Worm (Caenorhabditis elegans) whole organism, L2 larva: ENCODE measurements around the gene nhr-97.

ENCODE experiments used
- C34F6.9 ChIP-seq: fragments of 150-350 bp; optimal IDR thresholded peaks from 2 replicates; lab custom pipeline; 2014; ENCODE audit warnings: missing biosample characterization, missing genetic modification characterization
- F13H6.1 ChIP-seq: sonication (generic microtip); optimal IDR thresholded peaks from 2 replicates; lab custom pipeline; 2016; ENCODE audit warnings: missing genetic modification characterization, missing compliant biosample characterization
- R02D3.7 ChIP-seq: fragments of 150-350 bp; optimal IDR thresholded peaks from 2 replicates; lab custom pipeline; 2014; ENCODE audit warnings: missing biosample characterization, missing genetic modification characterization
- Y55F3AM.14 ChIP-seq: fragments of 200-800 bp; sonication (Bioruptor generic); optimal IDR thresholded peaks from 2 replicates; lab custom pipeline; 2018; ENCODE audit warnings: mild to moderate bottlenecking, missing genetic modification characterization, missing compliant biosample characterization
- ZK546.5 ChIP-seq: sonication (generic microtip); optimal IDR thresholded peaks from 2 replicates; lab custom pipeline; 2017; ENCODE audit warnings: missing biosample characterization, missing genetic modification characterization
- alr-1 ChIP-seq: fragments of 150-350 bp; optimal IDR thresholded peaks from 2 replicates; lab custom pipeline; 2014; ENCODE audit warnings: missing biosample characterization, missing genetic modification characterization
- aly-2 ChIP-seq: fragments of 150-350 bp; optimal IDR thresholded peaks from 2 replicates; lab custom pipeline; 2014; ENCODE audit warnings: missing biosample characterization, missing genetic modification characterization
- ama-1 ChIP-seq: fragments of 150-350 bp; optimal IDR thresholded peaks from 2 replicates; lab custom pipeline; 2018; ENCODE audit warnings: inconsistent platforms
- blmp-1 ChIP-seq: sonication (generic microtip); optimal IDR thresholded peaks from 2 replicates; lab custom pipeline; 2017; ENCODE audit warnings: missing genetic modification characterization, mild to moderate bottlenecking, missing compliant biosample characterization, antibody characterized with exemption, moderate library complexity; ENCODE audit not compliant: insufficient read depth
- ceh-16 ChIP-seq: fragments of 150-350 bp; optimal IDR thresholded peaks from 2 replicates; lab custom pipeline; 2014; ENCODE audit warnings: missing biosample characterization, missing genetic modification characterization
- crh-2 ChIP-seq: sonication (generic microtip); optimal IDR thresholded peaks from 2 replicates; lab custom pipeline; 2017; ENCODE audit warnings: missing biosample characterization, missing genetic modification characterization
- dmd-4 ChIP-seq: sonication (generic microtip); optimal IDR thresholded peaks from 2 replicates; lab custom pipeline; 2017; ENCODE audit warnings: missing biosample characterization, missing genetic modification characterization
- egl-27 ChIP-seq: sonication (generic microtip); optimal IDR thresholded peaks from 3 replicates; lab custom pipeline; 2017; ENCODE audit warnings: missing biosample characterization, missing genetic modification reagents, missing genetic modification characterization
- elt-3 ChIP-seq: sonication (generic microtip); optimal IDR thresholded peaks from 2 replicates; lab custom pipeline; 2017; ENCODE audit warnings: missing biosample characterization, missing genetic modification characterization
- fos-1 ChIP-seq: fragments of 150-350 bp; optimal IDR thresholded peaks from 2 replicates; lab custom pipeline; 2014; ENCODE audit warnings: missing biosample characterization, missing genetic modification characterization
- gmeb-1 ChIP-seq: fragments of 150-350 bp; optimal IDR thresholded peaks from 2 replicates; lab custom pipeline; 2014; ENCODE audit warnings: missing biosample characterization, missing genetic modification characterization
- lin-11 ChIP-seq: fragments of 150-350 bp; sonication (generic microtip); optimal IDR thresholded peaks from 2 replicates; lab custom pipeline; 2014; ENCODE audit warnings: missing biosample characterization, missing genetic modification characterization, inconsistent platforms, mixed read lengths
- lin-13 ChIP-seq: fragments of 150-350 bp; optimal IDR thresholded peaks from 2 replicates; lab custom pipeline; 2014; ENCODE audit warnings: missing biosample characterization, missing genetic modification reagents, missing genetic modification characterization
- lin-39 ChIP-seq: fragments of 150-350 bp; optimal IDR thresholded peaks from 2 replicates; lab custom pipeline; 2014; ENCODE audit warnings: missing biosample characterization, missing genetic modification reagents, missing genetic modification characterization
- lsy-2 ChIP-seq, 2 experiments: fragments of 150-350 bp in 1 of 2; sonication (generic microtip) in 1 of 2; optimal IDR thresholded peaks; 2 replicates each; lab custom pipeline; 2014 to 2017; ENCODE audit warnings: missing biosample characterization in 2 of 2, missing genetic modification characterization in 2 of 2
- mab-5 ChIP-seq: fragments of 150-350 bp; optimal IDR thresholded peaks from 2 replicates; lab custom pipeline; 2014; ENCODE audit warnings: missing biosample characterization, missing genetic modification characterization
- mbf-1 ChIP-seq: sonication (generic microtip); optimal IDR thresholded peaks from 2 replicates; lab custom pipeline; 2017; ENCODE audit warnings: missing biosample characterization, missing genetic modification characterization
- mdl-1 ChIP-seq, 2 experiments: fragments of 150-350 bp in 1 of 2; sonication (generic microtip) in 1 of 2; optimal IDR thresholded peaks; 2 replicates each; lab custom pipeline; 2017; ENCODE audit warnings: missing biosample characterization in 2 of 2, missing genetic modification characterization in 2 of 2
- nhr-10 ChIP-seq: sonication (generic microtip); optimal IDR thresholded peaks from 2 replicates; lab custom pipeline; 2017; ENCODE audit warnings: missing biosample characterization, missing genetic modification characterization
- nhr-11 ChIP-seq: fragments of 150-350 bp; optimal IDR thresholded peaks from 2 replicates; lab custom pipeline; 2014; ENCODE audit warnings: missing biosample characterization, missing genetic modification characterization
- nhr-129 ChIP-seq: fragments of 150-350 bp; optimal IDR thresholded peaks from 2 replicates; lab custom pipeline; 2014; ENCODE audit warnings: missing biosample characterization, missing genetic modification characterization
- nhr-21 ChIP-seq: fragments of 150-350 bp; optimal IDR thresholded peaks from 2 replicates; lab custom pipeline; 2014; ENCODE audit warnings: missing biosample characterization, missing genetic modification characterization
- nhr-237 ChIP-seq: fragments of 150-350 bp; optimal IDR thresholded peaks from 2 replicates; lab custom pipeline; 2014; ENCODE audit warnings: missing biosample characterization, missing genetic modification characterization
- nhr-25 ChIP-seq: fragments of 150-350 bp; sonication (generic microtip); optimal IDR thresholded peaks from 3 replicates; lab custom pipeline; 2014; ENCODE audit warnings: missing biosample characterization, missing genetic modification characterization
- nhr-6 ChIP-seq: fragments of 150-350 bp; optimal IDR thresholded peaks from 2 replicates; lab custom pipeline; 2014; ENCODE audit warnings: missing biosample characterization, missing genetic modification characterization
- nhr-77 ChIP-seq: fragments of 150-350 bp; optimal IDR thresholded peaks from 2 replicates; lab custom pipeline; 2014; ENCODE audit warnings: missing biosample characterization, missing genetic modification characterization
- peb-1 ChIP-seq: fragments of 150-350 bp; optimal IDR thresholded peaks from 2 replicates; lab custom pipeline; 2014; ENCODE audit warnings: missing biosample characterization, missing genetic modification characterization
- skn-1 ChIP-seq: sonication (generic microtip); optimal IDR thresholded peaks from 2 replicates; lab custom pipeline; 2017; ENCODE audit warnings: missing biosample characterization, missing genetic modification characterization
- sma-3 ChIP-seq: sonication (generic microtip); optimal IDR thresholded peaks from 2 replicates; lab custom pipeline; 2016; ENCODE audit warnings: missing genetic modification reagents, missing genetic modification characterization, missing compliant biosample characterization
- sma-9 ChIP-seq, 2 experiments: fragments of 150-350 bp in 1 of 2; sonication (generic microtip) in 1 of 2; optimal IDR thresholded peaks; 2 replicates each; lab custom pipeline; 2014 to 2016; ENCODE audit warnings: missing genetic modification characterization in 2 of 2, mild to moderate bottlenecking in 1 of 2, missing biosample characterization in 1 of 2, missing compliant biosample characterization in 1 of 2, missing genetic modification reagents in 1 of 2, moderate library complexity in 1 of 2
- unc-55 ChIP-seq: fragments of 150-350 bp; sonication (generic microtip); optimal IDR thresholded peaks from 3 replicates; lab custom pipeline; 2014; ENCODE audit warnings: missing biosample characterization, missing genetic modification reagents, missing genetic modification characterization
- unc-62 ChIP-seq: fragments of 150-350 bp; optimal IDR thresholded peaks from 2 replicates; lab custom pipeline; 2014; ENCODE audit warnings: missing biosample characterization, missing genetic modification reagents, missing genetic modification characterization
- ztf-1 ChIP-seq: fragments of 200-800 bp; sonication (Bioruptor generic); conservative IDR thresholded peaks from 2 replicates; pipeline ENCODE4 v1.3.6; 2022; ENCODE audit warnings: missing genetic modification characterization, missing compliant biosample characterization

The nhr-97 gene

ce11 chrIV:9802711-9803110, 45.3 kb downstream of the nhr-97 start, which contains the start of gene fat-3:
fat-3 (plus strand) TSS chrIV:9803023.
- TF ChIP-seq blmp-1 (tag; lab: Kevin White, UChicago) (peak; percentile 91), R02D3.7 (tag; lab: Kevin White, UChicago) (no peak), Y55F3AM.14 (GFP tag; lab: Kevin White, UChicago) (no peak), peb-1 (tag; lab: Kevin White, UChicago) (no peak), lsy-2 (tag; optimal IDR thresholded peaks at IDR 0.05; lab: Kevin White, UChicago) (peak in 1 of 2 experiments; percentile 24), F13H6.1 (tag; lab: Kevin White, UChicago) (peak; percentile 1), crh-2 (tag; lab: Kevin White, UChicago) (peak; percentile 33), C34F6.9 (tag; lab: Kevin White, UChicago) (peak; percentile 30), fos-1 (tag; lab: Kevin White, UChicago) (peak; percentile 72), sma-9 (GFP tag; optimal IDR thresholded peaks at IDR 0.05; lab: Kevin White, UChicago) (peak; percentile 62), sma-9 (tag; optimal IDR thresholded peaks at IDR 0.05; lab: Kevin White, UChicago) (no peak)
- TF ChIP-seq, all 48 proteins: peak for 7

ce11 chrIV:9803544-9803943, 46.1 kb downstream of the nhr-97 start:
- TF ChIP-seq ama-1 (lab: Kevin White, UChicago) (no peak), mab-5 (tag; lab: Kevin White, UChicago) (peak; percentile 16), nhr-77 (no peak), skn-1 (tag; lab: Kevin White, UChicago) (no peak), nhr-6 (tag; lab: Kevin White, UChicago) (peak; percentile 8), ceh-16 (tag; lab: Kevin White, UChicago) (no peak), nhr-25 (tag; lab: Kevin White, UChicago) (peak; percentile 65), elt-3 (no peak), aly-2 (no peak), nhr-237 (tag; lab: Kevin White, UChicago) (no peak), nhr-10 (tag; lab: Kevin White, UChicago) (no peak), C34F6.9 (tag; lab: Kevin White, UChicago) (peak; percentile 58), F13H6.1 (tag; lab: Kevin White, UChicago) (peak; percentile 79), nhr-129 (tag; lab: Kevin White, UChicago) (peak; percentile 62), lin-13 (GFP tag; lab: Kevin White, UChicago) (peak; percentile 51), Y55F3AM.14 (GFP tag; lab: Kevin White, UChicago) (no peak), lsy-2 (tag; optimal IDR thresholded peaks at IDR 0.05; lab: Kevin White, UChicago) (peak in 1 of 2 experiments; percentile 67), sma-3 (peak; percentile 60), ZK546.5 (tag; lab: Kevin White, UChicago) (no peak), lin-39 (tag; lab: Kevin White, UChicago) (no peak), crh-2 (tag; lab: Kevin White, UChicago) (peak; percentile 81), ztf-1 (GFP tag; lab: Robert Waterston, UW) (no peak), dmd-4 (tag; lab: Kevin White, UChicago) (no peak), blmp-1 (tag; lab: Kevin White, UChicago) (peak; percentile 37), R02D3.7 (tag; lab: Kevin White, UChicago) (no peak), gmeb-1 (peak; percentile 52), mbf-1 (no peak), egl-27 (tag; lab: Kevin White, UChicago) (peak; percentile 22), unc-55 (GFP tag; lab: Kevin White, UChicago) (no peak), unc-62 (GFP tag; lab: Kevin White, UChicago) (no peak), fos-1 (tag; lab: Kevin White, UChicago) (peak; percentile 85), alr-1 (tag; lab: Kevin White, UChicago) (no peak), nhr-11 (no peak), mdl-1 (tag; optimal IDR thresholded peaks at IDR 0.05; lab: Kevin White, UChicago) (peak in 1 of 2 experiments; percentile 28), lin-11 (tag; lab: Kevin White, UChicago) (no peak), sma-9 (GFP tag; optimal IDR thresholded peaks at IDR 0.05; lab: Kevin White, UChicago) (peak; percentile 88), sma-9 (tag; optimal IDR thresholded peaks at IDR 0.05; lab: Kevin White, UChicago) (no peak), nhr-21 (tag; lab: Kevin White, UChicago) (peak; percentile 9)

ce11 chrIV:9810633-9811032, 53.2 kb downstream of the nhr-97 start, which contains the start of gene dct-15:
dct-15 (minus strand) TSS chrIV:9810733.
- no peak for TF ChIP-seq nhr-129 (tag; lab: Kevin White, UChicago)
- no peak for TF ChIP-seq nhr-21 (tag; lab: Kevin White, UChicago)
- no peak for TF ChIP-seq peb-1 (tag; lab: Kevin White, UChicago)
- TF ChIP-seq skn-1 (tag; lab: Kevin White, UChicago), result no peak
- TF ChIP-seq F13H6.1 (tag; lab: Kevin White, UChicago), result no peak
